In genomic region chr3L:1652700-1653200, dm6 we compare ENCODE assay signal across 5 fruit fly cellular contexts.
TF ChIP-seq lines count a peak whose summit lies in the region.

Gene CG7970, plus strand, starts transcription at chr3L:1652750.
Gene Vta1, minus strand, starts transcription at chr3L:1652900.

- no peak for TF ChIP-seq CTCF in whole organism, embryonic (GFP tag; optimal IDR thresholded peaks at IDR 0.05; lab: Kevin White, UChicago)

TF ChIP-seq in whole organism, adult, 20 proteins besides CTCF, POLR2A, EP300 and RAD21:
- TF ChIP-seq Crg-1 (GFP tag; optimal IDR thresholded peaks at IDR 0.05; lab: Kevin White, UChicago) (peak; percentile 21), CG7045 (GFP tag; optimal IDR thresholded peaks at IDR 0.05; lab: Kevin White, UChicago) (no peak), toe (GFP tag; optimal IDR thresholded peaks at IDR 0.05; lab: Kevin White, UChicago) (no peak), ovo (GFP tag; optimal IDR thresholded peaks at IDR 0.05; lab: Kevin White, UChicago) (no peak), CG33017 (tag; optimal IDR thresholded peaks at IDR 0.05; lab: Kevin White, UChicago) (peak; percentile 52), kay (GFP tag; lab: Kevin White, UChicago; ENCODE audit: borderline replicate concordance) (no peak), bab1 (GFP tag; optimal IDR thresholded peaks at IDR 0.05; lab: Kevin White, UChicago) (peak; percentile 31), CG12768 (GFP tag; optimal IDR thresholded peaks at IDR 0.05; lab: Kevin White, UChicago) (peak; percentile 93), tj (GFP tag; optimal IDR thresholded peaks at IDR 0.05; lab: Kevin White, UChicago) (peak; percentile 9), Clk (GFP tag; optimal IDR thresholded peaks at IDR 0.05; lab: Kevin White, UChicago) (no peak), CG14711 (tag; optimal IDR thresholded peaks at IDR 0.05; lab: Kevin White, UChicago) (peak; percentile 17), Mnt (GFP tag; optimal IDR thresholded peaks at IDR 0.05; lab: Kevin White, UChicago) (no peak), Hr96 (GFP tag; optimal IDR thresholded peaks at IDR 0.05; lab: Kevin White, UChicago) (no peak), pad (GFP tag; optimal IDR thresholded peaks at IDR 0.05; lab: Kevin White, UChicago) (no peak), CG11617 (GFP tag; optimal IDR thresholded peaks at IDR 0.05; lab: Kevin White, UChicago) (peak; percentile 16), cic (GFP tag; optimal IDR thresholded peaks at IDR 0.05; lab: Kevin White, UChicago) (no peak)
TF ChIP-seq in whole organism, adult: peak in this region for 7.

TF ChIP-seq in whole organism, embryonic, 481 proteins besides CTCF, POLR2A, EP300 and RAD21 (continues in another document):
- TF ChIP-seq eve (GFP tag; optimal IDR thresholded peaks at IDR 0.05; lab: Kevin White, UChicago) = no peak
- no peak for TF ChIP-seq nerfin-2 (GFP tag; IDR thresholded peaks at IDR 0.05; lab: Robert Waterston, UW; ENCODE audit: partially characterized antibody)
- no peak for TF ChIP-seq insv (GFP tag; optimal IDR thresholded peaks at IDR 0.05; lab: Kevin White, UChicago)
- peak; percentile 42 for TF ChIP-seq Dp (GFP tag; optimal IDR thresholded peaks at IDR 0.05; lab: Kevin White, UChicago)
- TF ChIP-seq CG34422 (GFP tag; IDR thresholded peaks at IDR 0.05; lab: Robert Waterston, UW) = no peak
- TF ChIP-seq Bgb (GFP tag; IDR thresholded peaks at IDR 0.05; lab: Robert Waterston, UW; ENCODE audit: partially characterized antibody) = peak; percentile 27; the same call in 1 of the 2 replicates
- no peak for TF ChIP-seq pros (GFP tag; optimal IDR thresholded peaks at IDR 0.05; lab: Kevin White, UChicago)
- TF ChIP-seq Awh (GFP tag; IDR thresholded peaks at IDR 0.05; lab: Robert Waterston, UW) = no peak
- 0 out of 3 replicates have a peak, but pooled peaks have one; percentile 28 for TF ChIP-seq knrl (GFP tag; IDR thresholded peaks at IDR 0.05; lab: Robert Waterston, UW; ENCODE audit: partially characterized antibody)
- TF ChIP-seq nmo (GFP tag; optimal IDR thresholded peaks at IDR 0.05; lab: Kevin White, UChicago) = peak; percentile 16
- TF ChIP-seq CG15514 (GFP tag; optimal IDR thresholded peaks at IDR 0.05; lab: Kevin White, UChicago) = peak; percentile 99
- TF ChIP-seq fd64A (GFP tag; optimal IDR thresholded peaks at IDR 0.05; lab: Kevin White, UChicago) = no peak
- TF ChIP-seq unpg (GFP tag; optimal IDR thresholded peaks at IDR 0.05; lab: Kevin White, UChicago) = no peak
- TF ChIP-seq emc (GFP tag; optimal IDR thresholded peaks at IDR 0.05; lab: Kevin White, UChicago) = no peak
- TF ChIP-seq CG3163 (GFP tag; optimal IDR thresholded peaks at IDR 0.05; lab: Kevin White, UChicago) = no peak
- TF ChIP-seq Opbp (GFP tag; IDR thresholded peaks at IDR 0.05; lab: Robert Waterston, UW; ENCODE audit: partially characterized antibody) = 0 out of 3 replicates have a peak, but pooled peaks have one; percentile 44
- TF ChIP-seq Deaf1 (tag; optimal IDR thresholded peaks at IDR 0.05; lab: Kevin White, UChicago) = peak; percentile 74

TF ChIP-seq in whole organism, prepupa, 60 proteins besides CTCF, POLR2A, EP300 and RAD21 (continues in another document):
- TF ChIP-seq CG6808 (GFP tag; optimal IDR thresholded peaks at IDR 0.05; lab: Kevin White, UChicago) (peak; percentile 83), cyc (GFP tag; optimal IDR thresholded peaks at IDR 0.05; lab: Kevin White, UChicago) (no peak), Eip75B (GFP tag; optimal IDR thresholded peaks at IDR 0.05; lab: Kevin White, UChicago) (no peak), Ets96B (tag; optimal IDR thresholded peaks at IDR 0.05; lab: Kevin White, UChicago) (no peak), svp (GFP tag; lab: Kevin White, UChicago) (peak; percentile 94), Gug (GFP tag; IDR thresholded peaks at IDR 0.05; lab: Robert Waterston, UW) (peak; percentile 13; the same call in 1 of the 2 replicates), topi (GFP tag; optimal IDR thresholded peaks at IDR 0.05; lab: Kevin White, UChicago) (no peak), CG6854 (GFP tag; optimal IDR thresholded peaks at IDR 0.05; lab: Kevin White, UChicago) (peak; percentile 79), CG1621 (tag; optimal IDR thresholded peaks at IDR 0.05; lab: Kevin White, UChicago) (peak; percentile 80), CG6163 (GFP tag; IDR thresholded peaks at IDR 0.05; lab: Robert Waterston, UW) (peak; percentile 35; the same call in 1 of the 3 replicates), Blimp-1 (GFP tag; optimal IDR thresholded peaks at IDR 0.05; lab: Kevin White, UChicago) (no peak), spab (GFP tag; optimal IDR thresholded peaks at IDR 0.05; lab: Kevin White, UChicago) (peak; percentile 75), CG8119 (GFP tag; IDR thresholded peaks at IDR 0.05; lab: Robert Waterston, UW) (peak; percentile 55), CG11762 (GFP tag; optimal IDR thresholded peaks at IDR 0.05; lab: Kevin White, UChicago; ENCODE audit: insufficient read depth) (peak; percentile 21), CG3919 (GFP tag; optimal IDR thresholded peaks at IDR 0.05; lab: Kevin White, UChicago) (no peak), CG15336 (GFP tag; IDR thresholded peaks at IDR 0.05; lab: Robert Waterston, UW) (peak; percentile 43; the same call in 1 of the 2 replicates), CG31627 (GFP tag; optimal IDR thresholded peaks at IDR 0.05; lab: Kevin White, UChicago) (no peak), CG3032 (tag; optimal IDR thresholded peaks at IDR 0.05; lab: Kevin White, UChicago) (no peak), CG9139 (GFP tag; optimal IDR thresholded peaks at IDR 0.05; lab: Kevin White, UChicago) (peak; percentile 87), fd59A (GFP tag; optimal IDR thresholded peaks at IDR 0.05; lab: Kevin White, UChicago) (no peak)

TF ChIP-seq in whole organism, pupa, 21 proteins besides CTCF, POLR2A, EP300 and RAD21:
- no peak for TF ChIP-seq CG8301 (tag; optimal IDR thresholded peaks at IDR 0.05; lab: Kevin White, UChicago)
- no peak for TF ChIP-seq CG14655 (GFP tag; optimal IDR thresholded peaks at IDR 0.05; lab: Kevin White, UChicago)
- TF ChIP-seq CG13204 (GFP tag; optimal IDR thresholded peaks at IDR 0.05; lab: Kevin White, UChicago) = no peak
- TF ChIP-seq CG17806 (tag; optimal IDR thresholded peaks at IDR 0.05; lab: Kevin White, UChicago) = no peak
- peak; percentile 36 for TF ChIP-seq CG34367 (tag; optimal IDR thresholded peaks at IDR 0.05; lab: Kevin White, UChicago)
- TF ChIP-seq CG12605 (GFP tag; IDR thresholded peaks at IDR 0.05; lab: Robert Waterston, UW) = peak; percentile 88
- peak; percentile 45 for TF ChIP-seq CG15710 (tag; optimal IDR thresholded peaks at IDR 0.05; lab: Kevin White, UChicago)
- no peak for TF ChIP-seq CG10348 (GFP tag; IDR thresholded peaks at IDR 0.05; lab: Robert Waterston, UW)
- TF ChIP-seq gl (tag; optimal IDR thresholded peaks at IDR 0.05; lab: Kevin White, UChicago) = peak; percentile 88
- TF ChIP-seq rn (GFP tag; IDR thresholded peaks at IDR 0.05; lab: Robert Waterston, UW) = no peak
- TF ChIP-seq EcR (GFP tag; optimal IDR thresholded peaks at IDR 0.05; lab: Kevin White, UChicago) = no peak
- peak; percentile 77 for TF ChIP-seq Ets98B (GFP tag; IDR thresholded peaks at IDR 0.05; lab: Robert Waterston, UW)
- TF ChIP-seq CG8159 (tag; optimal IDR thresholded peaks at IDR 0.05; lab: Kevin White, UChicago) = no peak
- TF ChIP-seq fd96Ca (GFP tag; IDR thresholded peaks at IDR 0.05; lab: Robert Waterston, UW) = no peak
- TF ChIP-seq D1 (tag; optimal IDR thresholded peaks at IDR 0.05; lab: Kevin White, UChicago) = no peak
- no peak for TF ChIP-seq Snoo (tag; optimal IDR thresholded peaks at IDR 0.05; lab: Kevin White, UChicago)
- TF ChIP-seq CG4496 (GFP tag; IDR thresholded peaks at IDR 0.05; lab: Robert Waterston, UW) = peak; percentile 78
- TF ChIP-seq Pif1A (GFP tag; optimal IDR thresholded peaks at IDR 0.05; lab: Kevin White, UChicago) = no peak
- no peak for TF ChIP-seq CG9948 (tag; optimal IDR thresholded peaks at IDR 0.05; lab: Kevin White, UChicago)
- TF ChIP-seq Pif1B (GFP tag; optimal IDR thresholded peaks at IDR 0.05; lab: Kevin White, UChicago) = no peak
- TF ChIP-seq CG32121 (GFP tag; IDR thresholded peaks at IDR 0.05; lab: Robert Waterston, UW) = peak; percentile 63; the same call in 1 of the 2 replicates

TF ChIP-seq in whole organism, wandering third instar larva, 38 proteins besides CTCF, POLR2A, EP300 and RAD21:
- TF ChIP-seq Hr83 (GFP tag; optimal IDR thresholded peaks at IDR 0.05; lab: Kevin White, UChicago; ENCODE audit: poor library complexity, severe bottlenecking) (peak; percentile 35), Abd-B (GFP tag; optimal IDR thresholded peaks at IDR 0.05; lab: Kevin White, UChicago) (no peak), Jra (GFP tag; optimal IDR thresholded peaks at IDR 0.05; lab: Kevin White, UChicago) (no peak)
TF ChIP-seq in whole organism, wandering third instar larva: peak in this region for 1.
